Fruit fly (Drosophila melanogaster) whole organism, wandering third instar larva: ENCODE data around the gene vrs.

Experiments
- Hr78 ChIP-seq: fragments of >200 bp; optimal IDR thresholded peaks from 2 replicates; lab custom pipeline; 2017; ENCODE audit warnings: missing biosample characterization, missing genetic modification characterization
- Hr83 ChIP-seq: fragments of 200-300 bp; sonication (Bioruptor generic); optimal IDR thresholded peaks from 2 replicates; lab custom pipeline; 2016; ENCODE audit warnings: missing biosample characterization, mild to moderate bottlenecking, missing genetic modification characterization, moderate library complexity; ENCODE audit not compliant: poor library complexity, severe bottlenecking
- OdsH ChIP-seq: fragments of 200-800 bp; sonication (Bioruptor generic); optimal IDR thresholded peaks from 2 replicates; lab custom pipeline; 2016; ENCODE audit warnings: missing biosample characterization, mild to moderate bottlenecking, missing genetic modification characterization
- br ChIP-seq: fragments of 200-800 bp; sonication (Bioruptor generic); optimal IDR thresholded peaks from 2 replicates; lab custom pipeline; 2016; ENCODE audit warnings: missing biosample characterization, missing genetic modification characterization
- brk ChIP-seq: fragments of 200-800 bp; sonication (Bioruptor generic); optimal IDR thresholded peaks from 2 replicates; lab custom pipeline; 2016; ENCODE audit warnings: missing biosample characterization, mild to moderate bottlenecking, missing genetic modification characterization
- dl ChIP-seq, 2 experiments: fragments of 175-275, 200-275 bp in 1 of 2; fragments of 200-275 bp in 1 of 2; sonication (Bioruptor generic); optimal IDR thresholded peaks; lab custom pipeline; 2018; ENCODE audit warnings: mild to moderate bottlenecking in 2 of 2, missing biosample characterization in 2 of 2, missing genetic modification characterization in 2 of 2, moderate library complexity in 2 of 2; ENCODE audit not compliant: partially characterized antibody in 2 of 2, insufficient read depth in 1 of 2
- foxo ChIP-seq, 2 experiments: fragments of 200-800 bp; sonication (Bioruptor generic); optimal IDR thresholded peaks; 2 replicates in 1 of 2; 3 replicates in 1 of 2; lab custom pipeline; 2016 to 2017; ENCODE audit warnings: missing biosample characterization in 2 of 2, missing genetic modification characterization in 2 of 2
- h ChIP-seq: fragments of 200-800 bp; sonication (Bioruptor generic); optimal IDR thresholded peaks from 3 replicates; lab custom pipeline; 2016; ENCODE audit warnings: missing biosample characterization, mild to moderate bottlenecking, missing genetic modification characterization
- jim ChIP-seq: fragments of 175-275, 200-325 bp; sonication (Bioruptor generic); optimal IDR thresholded peaks from 2 replicates; lab custom pipeline; 2016; ENCODE audit warnings: missing biosample characterization, mild to moderate bottlenecking, missing genetic modification characterization
- pan ChIP-seq: fragments of >200 bp; optimal IDR thresholded peaks from 2 replicates; lab custom pipeline; 2017
- psq ChIP-seq: fragments of 200-800 bp; sonication (Bioruptor generic); optimal IDR thresholded peaks from 3 replicates; lab custom pipeline; 2017; ENCODE audit warnings: missing biosample characterization, mild to moderate bottlenecking, missing genetic modification characterization, moderate library complexity
- rgr ChIP-seq: fragments of 200-800 bp; sonication (Bioruptor generic); optimal IDR thresholded peaks from 3 replicates; lab custom pipeline; 2016; ENCODE audit warnings: missing biosample characterization, mild to moderate bottlenecking, missing genetic modification characterization
- sv ChIP-seq: fragments of 200-800 bp; sonication (Bioruptor generic); optimal IDR thresholded peaks from 3 replicates; lab custom pipeline; 2016; ENCODE audit warnings: missing biosample characterization, missing genetic modification characterization
- woc ChIP-seq: sonication (Bioruptor generic); optimal IDR thresholded peaks from 2 replicates; lab custom pipeline; 2016; ENCODE audit warnings: missing biosample characterization, mild to moderate bottlenecking, missing genetic modification characterization

dm6 chr3R:12439039-12439400 is 8.4 kb upstream of the vrs start, which contains the start of the genes CG17207 and CG46427:
- TF ChIP-seq psq (GFP tag; lab: Kevin White, UChicago) (no peak), rgr (GFP tag; lab: Kevin White, UChicago) (no peak), brk (GFP tag; lab: Kevin White, UChicago) (no peak), Hr78 (GFP tag; lab: Kevin White, UChicago) (no peak), h (GFP tag; lab: Kevin White, UChicago) (no peak), Hr83 (no peak), sv (no peak), pan (lab: Kevin White, UChicago) (no peak), foxo (GFP tag; optimal IDR thresholded peaks at IDR 0.05; lab: Kevin White, UChicago) (no peak), dl (GFP tag; optimal IDR thresholded peaks at IDR 0.05; lab: Kevin White, UChicago; ENCODE audit: insufficient read depth in 1 of 2, partially characterized antibody in 2 of 2) (no peak), woc (GFP tag; lab: Kevin White, UChicago) (no peak), OdsH (GFP tag; lab: Kevin White, UChicago) (no peak), jim (GFP tag; lab: Kevin White, UChicago) (no peak), br (GFP tag; lab: Kevin White, UChicago) (no peak)
